Fruit fly (Drosophila melanogaster): Measurements from ENCODE around the gene CG6592.

DNA sequence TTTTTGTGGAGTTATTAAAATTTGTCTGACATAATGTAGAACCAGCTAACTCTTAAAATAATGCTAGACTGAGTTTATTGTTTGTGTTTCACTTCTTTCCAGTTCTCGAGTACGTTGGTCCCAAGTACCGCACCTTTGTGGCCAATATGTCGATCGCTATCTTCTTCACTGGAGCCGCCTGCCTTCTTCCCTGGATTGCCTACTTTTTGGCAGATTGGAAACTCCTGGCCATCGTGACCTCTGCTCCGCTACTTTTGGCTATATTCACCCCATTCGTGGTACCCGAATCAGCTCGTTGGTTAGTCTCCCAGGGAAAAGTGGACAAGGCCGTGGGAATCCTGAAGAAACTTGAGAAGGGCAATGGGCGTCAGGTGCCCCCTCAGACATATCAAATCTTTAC, 10.7 kb downstream of the CG6592 start:
- TF ChIP-seq Side (GFP tag; optimal IDR thresholded peaks at IDR 0.05): no peak
- no peak for TF ChIP-seq ttk (GFP tag; IDR thresholded peaks at IDR 0.05)
- TF ChIP-seq croc (GFP tag; conservative IDR thresholded peaks at IDR 0.05): no peak
- TF ChIP-seq lab (GFP tag; optimal IDR thresholded peaks at IDR 0.05): no peak
- TF ChIP-seq CG3407 (GFP tag; optimal IDR thresholded peaks at IDR 0.05): no peak
- no peak for TF ChIP-seq ewg (GFP tag; optimal IDR thresholded peaks at IDR 0.05)
- TF ChIP-seq CG6272 (GFP tag; IDR thresholded peaks at IDR 0.05): no peak

All from whole organism, embryonic.